Fruit fly (Drosophila melanogaster): ENCODE results near the gene CG12259.

The CG12259 gene

dm6 chr3R:27919385-27919789 lies 1.5 kb downstream of the CG12259 start, which contains the start of gene Boh1 (continued):
- no peak for TF ChIP-seq az2 (GFP tag; optimal IDR thresholded peaks at IDR 0.05)
- TF ChIP-seq CG11504 (tag; optimal IDR thresholded peaks at IDR 0.05): peak; percentile 90
- TF ChIP-seq nerfin-1 (tag; optimal IDR thresholded peaks at IDR 0.05): peak; percentile 24
- TF ChIP-seq Ets65A (GFP tag): no peak
- TF ChIP-seq sna (GFP tag; IDR thresholded peaks at IDR 0.05; ENCODE audit: partially characterized antibody): no peak
- TF ChIP-seq dpn (GFP tag; optimal IDR thresholded peaks at IDR 0.05): peak in 1 of 2 experiments; percentile 9
- TF ChIP-seq nmo (GFP tag; optimal IDR thresholded peaks at IDR 0.05): peak; percentile 32
- peak; percentile 8 for TF ChIP-seq twi (tag; optimal IDR thresholded peaks at IDR 0.05)
- no peak for TF ChIP-seq h (optimal IDR thresholded peaks at IDR 0.05)
- TF ChIP-seq al (GFP tag; IDR thresholded peaks at IDR 0.05): no peak
- TF ChIP-seq sens (GFP tag): peak; percentile 68
- no peak for TF ChIP-seq CG17612 (GFP tag; IDR thresholded peaks at IDR 0.05)
- TF ChIP-seq gsb (GFP tag; IDR thresholded peaks at IDR 0.05): no peak
- TF ChIP-seq ase (GFP tag; IDR thresholded peaks at IDR 0.05): no peak
- TF ChIP-seq CG10267 (tag; optimal IDR thresholded peaks at IDR 0.05): peak; percentile 76
- peak; percentile 46 for TF ChIP-seq tap (tag; optimal IDR thresholded peaks at IDR 0.05)
- peak; percentile 54 for TF ChIP-seq CG15514 (GFP tag; optimal IDR thresholded peaks at IDR 0.05)
- TF ChIP-seq CG17568 (GFP tag; optimal IDR thresholded peaks at IDR 0.05): no peak
- peak; percentile 8 for TF ChIP-seq CG10147 (GFP tag; optimal IDR thresholded peaks at IDR 0.05)
- TF ChIP-seq CG11093 (GFP tag; IDR thresholded peaks at IDR 0.05): no peak
- no peak for TF ChIP-seq wdn (GFP tag; IDR thresholded peaks at IDR 0.05)
- 0 out of 2 replicates have a peak, but pooled peaks have one; percentile 27 for TF ChIP-seq CG6689 (GFP tag; IDR thresholded peaks at IDR 0.05)
- no peak for TF ChIP-seq CG10462 (GFP tag; optimal IDR thresholded peaks at IDR 0.05)
- peak; percentile 94 for TF ChIP-seq Sry-β (GFP tag; optimal IDR thresholded peaks at IDR 0.05)
- TF ChIP-seq Atf6 (GFP tag; IDR thresholded peaks at IDR 0.05): no peak
- TF ChIP-seq ATbp (GFP tag; optimal IDR thresholded peaks at IDR 0.05): no peak
- TF ChIP-seq CG17385 (GFP tag; optimal IDR thresholded peaks at IDR 0.05): peak; percentile 52
- peak; percentile 12 for TF ChIP-seq lilli (GFP tag; optimal IDR thresholded peaks at IDR 0.05)
- no peak for TF ChIP-seq cad (GFP tag; optimal IDR thresholded peaks at IDR 0.05)
- TF ChIP-seq CG7556 (GFP tag; optimal IDR thresholded peaks at IDR 0.05): peak; percentile 20
- TF ChIP-seq CG12236 (GFP tag; optimal IDR thresholded peaks at IDR 0.05): no peak
- TF ChIP-seq CG14441 (GFP tag; IDR thresholded peaks at IDR 0.05): peak; percentile 28; the same call in 1 of the 2 replicates
- no peak for TF ChIP-seq so (GFP tag; IDR thresholded peaks at IDR 0.05)
- TF ChIP-seq B-H2 (GFP tag; optimal IDR thresholded peaks at IDR 0.05): peak; percentile 42
- no peak for TF ChIP-seq CG4820 (GFP tag; optimal IDR thresholded peaks at IDR 0.05)
- TF ChIP-seq CG7271 (tag; optimal IDR thresholded peaks at IDR 0.05): no peak
- no peak for TF ChIP-seq tin (GFP tag; optimal IDR thresholded peaks at IDR 0.05)
- peak; percentile 62 for TF ChIP-seq CG8924 (tag; optimal IDR thresholded peaks at IDR 0.05)
- TF ChIP-seq fd3F (GFP tag; optimal IDR thresholded peaks at IDR 0.05): peak; percentile 22
- TF ChIP-seq CG6765 (GFP tag; optimal IDR thresholded peaks at IDR 0.05): peak; percentile 37
- no peak for TF ChIP-seq CG6683 (GFP tag; optimal IDR thresholded peaks at IDR 0.05)
- TF ChIP-seq D19A (tag; optimal IDR thresholded peaks at IDR 0.05): peak; percentile 40
- peak; percentile 53 for TF ChIP-seq Fer1 (GFP tag; optimal IDR thresholded peaks at IDR 0.05)
- TF ChIP-seq H2.0 (GFP tag; IDR thresholded peaks at IDR 0.05): no peak
- no peak for TF ChIP-seq chm (GFP tag; IDR thresholded peaks at IDR 0.05)
- no peak for TF ChIP-seq Hr39 (optimal IDR thresholded peaks at IDR 0.05)
- TF ChIP-seq Xrp1 (GFP tag; IDR thresholded peaks at IDR 0.05): no peak; the same call in 1 of the 2 replicates
- no peak for TF ChIP-seq HLH4C (GFP tag; IDR thresholded peaks at IDR 0.05; ENCODE audit: partially characterized antibody)
- TF ChIP-seq Hsf (GFP tag; optimal IDR thresholded peaks at IDR 0.05): no peak
- TF ChIP-seq CG12299 (tag; optimal IDR thresholded peaks at IDR 0.05): peak; percentile 15
- no peak for TF ChIP-seq hkb (optimal IDR thresholded peaks at IDR 0.05)
- TF ChIP-seq hkb (GFP tag; IDR thresholded peaks at IDR 0.05): peak; percentile 32; the same call in 1 of the 2 replicates
- no peak for TF ChIP-seq CG8944 (GFP tag; optimal IDR thresholded peaks at IDR 0.05)

Measured in whole organism, embryonic.